Fruit fly (Drosophila melanogaster) whole organism, adult: ENCODE measurements around the gene CG15056.
A peak's percentile ranks its signal among the peaks of the same experiment; 100 is the strongest.

Experiments used
- CG12768 ChIP-seq: fragments of 200-800 bp; sonication (Bioruptor generic); optimal IDR thresholded peaks from 2 replicates; lab custom pipeline; 2017; ENCODE audit warnings: missing biosample characterization, missing genetic modification characterization, mild to moderate bottlenecking, moderate library complexity, missing genetic modification reagents
- CG14711 ChIP-seq: fragments of 200-800 bp; sonication (Bioruptor generic); optimal IDR thresholded peaks from 2 replicates; lab custom pipeline; 2018; ENCODE audit warnings: missing biosample characterization, mild to moderate bottlenecking, missing genetic modification characterization, moderate library complexity
- CG1620 ChIP-seq: fragments of 200-800 bp; sonication (Bioruptor generic); optimal IDR thresholded peaks from 2 replicates; lab custom pipeline; 2016; ENCODE audit warnings: missing biosample characterization, missing genetic modification characterization
- CG7045 ChIP-seq: fragments of 200-800 bp; sonication (Bioruptor generic); optimal IDR thresholded peaks from 2 replicates; lab custom pipeline; 2017; ENCODE audit warnings: missing biosample characterization, mild to moderate bottlenecking, missing genetic modification characterization
- Clk ChIP-seq: fragments of 200-800 bp; sonication (Bioruptor generic); optimal IDR thresholded peaks from 2 replicates; lab custom pipeline; 2017; ENCODE audit warnings: missing biosample characterization, missing genetic modification characterization
- Crg-1 ChIP-seq: fragments of 200-800 bp; sonication (Bioruptor generic); optimal IDR thresholded peaks from 2 replicates; lab custom pipeline; 2016; ENCODE audit warnings: missing biosample characterization, missing genetic modification characterization
- Mnt ChIP-seq: fragments of 200-800 bp; sonication (Bioruptor generic); optimal IDR thresholded peaks from 2 replicates; lab custom pipeline; 2016; ENCODE audit warnings: missing biosample characterization, mild to moderate bottlenecking, missing genetic modification characterization
- bab1 ChIP-seq: fragments of 200-800 bp; sonication (Bioruptor generic); optimal IDR thresholded peaks from 3 replicates; lab custom pipeline; 2019; ENCODE audit warnings: missing biosample characterization, mild to moderate bottlenecking, missing genetic modification characterization, moderate library complexity
- kay ChIP-seq: fragments of 200-800 bp; sonication (Bioruptor generic); peaks from one replicate; lab custom pipeline; 2016; ENCODE audit warnings: missing biosample characterization, missing genetic modification characterization, borderline replicate concordance
- tj ChIP-seq: fragments of 200-800 bp; sonication (Bioruptor generic); optimal IDR thresholded peaks from 3 replicates; lab custom pipeline; 2017; ENCODE audit warnings: missing biosample characterization, mild to moderate bottlenecking, missing genetic modification characterization, moderate library complexity

DNA sequence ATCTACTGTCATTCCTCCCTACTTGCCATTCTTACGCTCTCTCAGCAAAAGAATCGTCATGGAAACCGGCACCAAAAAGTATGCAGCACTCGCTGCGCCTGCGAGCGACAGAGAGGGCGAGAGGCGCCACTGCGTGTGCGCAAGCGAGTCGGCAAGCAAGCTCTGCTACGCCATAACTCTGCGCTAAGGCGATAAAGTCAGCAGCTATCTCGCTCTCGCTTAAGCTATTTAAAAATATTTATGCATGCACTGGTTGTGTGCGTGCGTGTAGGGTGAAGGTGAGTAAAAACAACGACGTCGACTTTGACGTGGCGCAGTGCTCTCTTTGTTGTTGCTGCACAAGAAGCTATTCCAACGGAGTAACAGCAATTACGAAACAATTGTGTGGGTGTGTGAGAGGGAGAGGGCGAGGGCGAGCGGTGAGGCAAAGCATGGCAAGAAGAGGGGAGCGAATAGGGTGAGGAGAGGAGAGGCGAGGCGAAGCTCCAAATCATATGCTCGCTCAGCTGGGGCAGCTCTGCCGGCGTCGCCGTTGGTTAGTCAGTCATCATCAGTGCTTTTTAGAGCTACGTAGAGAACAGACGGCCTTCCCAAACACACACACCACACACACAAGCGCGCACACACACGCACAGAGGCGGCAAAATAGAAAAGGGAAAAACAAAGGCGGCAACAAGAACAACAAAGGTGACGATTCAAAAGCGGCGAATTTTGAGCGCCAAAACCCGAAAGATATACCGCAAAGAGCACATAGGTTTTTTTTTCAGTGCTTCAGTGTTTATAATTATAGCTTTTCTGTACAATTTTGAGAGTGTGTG, 49.0 kb upstream of the CG15056 start, which contains the start of gene CrebB:
- TF ChIP-seq CG12768 (GFP tag; lab: Kevin White, UChicago) (peak; percentile 19), Clk (GFP tag; lab: Kevin White, UChicago) (no peak), CG1620 (GFP tag; lab: Kevin White, UChicago) (no peak), kay (GFP tag; lab: Kevin White, UChicago) (peak; percentile 24), Mnt (GFP tag; lab: Kevin White, UChicago) (peak; percentile 57), Crg-1 (peak; percentile 11), CG7045 (GFP tag; lab: Kevin White, UChicago) (no peak), CG14711 (tag; lab: Kevin White, UChicago) (no peak), tj (GFP tag; lab: Kevin White, UChicago) (peak; percentile 64), bab1 (GFP tag; lab: Kevin White, UChicago) (peak; percentile 65)
